Worm (Caenorhabditis elegans) whole organism, young adult: ENCODE measurements around the gene his-73.

Experiments
- chd-7 ChIP-seq: sonication (generic microtip); optimal IDR thresholded peaks from 2 replicates; lab custom pipeline; 2016; ENCODE audit warnings: mild to moderate bottlenecking, missing genetic modification characterization, moderate library complexity, missing compliant biosample characterization
- gei-17 ChIP-seq: fragments of 200-800 bp; sonication (Bioruptor generic); optimal IDR thresholded peaks from 2 replicates; lab custom pipeline; 2018; ENCODE audit warnings: mild to moderate bottlenecking, missing genetic modification characterization, missing compliant biosample characterization
- lag-1 ChIP-seq: fragments of 200-800 bp; sonication (Bioruptor generic); IDR thresholded peaks from 2 replicates; pipeline ENCODE4 v1.3.6; 2022; ENCODE audit warnings: missing genetic modification reagents, missing genetic modification characterization, missing compliant biosample characterization
- repo-1 ChIP-seq: sonication (generic microtip); optimal IDR thresholded peaks from 2 replicates; lab custom pipeline; 2017; ENCODE audit warnings: mild to moderate bottlenecking, missing genetic modification characterization, missing compliant biosample characterization
- rpc-1 ChIP-seq, 2 experiments: fragments of 150-350 bp in 1 of 2; sonication (generic microtip) in 1 of 2; optimal IDR thresholded peaks; 2 replicates each; lab custom pipeline; 2014 to 2018; ENCODE audit warnings: missing biosample characterization in 1 of 2, missing genetic modification characterization in 1 of 2, missing genetic modification reagents in 1 of 2, missing genotype in 1 of 2
- unc-62 ChIP-seq: fragments of 150-350 bp; optimal IDR thresholded peaks from 2 replicates; lab custom pipeline; 2014; ENCODE audit warnings: missing biosample characterization, missing genetic modification reagents, missing genetic modification characterization

ce11 chrII:13195706-13196417 is 12.4 kb downstream of the his-73 start:
- no peak for TF ChIP-seq chd-7 (tag; lab: Kevin White, UChicago)
- no peak for TF ChIP-seq repo-1 (tag; lab: Kevin White, UChicago)
- TF ChIP-seq rpc-1 (optimal IDR thresholded peaks at IDR 0.05; lab: Kevin White, UChicago): no peak
- no peak for TF ChIP-seq rpc-1 (tag; optimal IDR thresholded peaks at IDR 0.05; lab: Kevin White, UChicago)
- TF ChIP-seq lag-1: no peak
- TF ChIP-seq unc-62 (GFP tag; lab: Kevin White, UChicago): no peak
- no peak for TF ChIP-seq gei-17 (GFP tag; lab: Kevin White, UChicago)
